Fruit fly (Drosophila melanogaster): ENCODE measurements around the gene CG3457.
A peak's percentile ranks its signal among the peaks of the same experiment; 100 is the strongest.

CG3457 gene

DNA sequence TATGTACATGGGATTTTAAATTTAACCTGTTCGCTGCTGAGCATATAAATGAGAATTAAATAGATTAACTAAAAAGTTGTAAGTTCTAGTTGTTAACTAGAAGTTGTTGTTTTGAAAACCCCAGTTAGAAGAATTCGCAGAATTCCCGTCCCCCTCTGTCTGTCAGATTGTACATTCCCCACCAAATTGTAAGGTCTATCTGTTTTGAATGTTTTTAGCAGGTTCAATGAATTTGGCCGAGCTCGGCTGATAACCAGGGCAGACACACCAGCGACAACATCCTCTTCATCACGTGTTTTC, 10.6 kb downstream of the CG3457 start:
- no peak for TF ChIP-seq CG1620 (GFP tag; optimal IDR thresholded peaks at IDR 0.05)
- TF ChIP-seq CG5204 (GFP tag; optimal IDR thresholded peaks at IDR 0.05): no peak
- no peak for TF ChIP-seq Crg-1 (GFP tag; optimal IDR thresholded peaks at IDR 0.05)
- no peak for TF ChIP-seq toe (GFP tag; optimal IDR thresholded peaks at IDR 0.05)

DNA sequence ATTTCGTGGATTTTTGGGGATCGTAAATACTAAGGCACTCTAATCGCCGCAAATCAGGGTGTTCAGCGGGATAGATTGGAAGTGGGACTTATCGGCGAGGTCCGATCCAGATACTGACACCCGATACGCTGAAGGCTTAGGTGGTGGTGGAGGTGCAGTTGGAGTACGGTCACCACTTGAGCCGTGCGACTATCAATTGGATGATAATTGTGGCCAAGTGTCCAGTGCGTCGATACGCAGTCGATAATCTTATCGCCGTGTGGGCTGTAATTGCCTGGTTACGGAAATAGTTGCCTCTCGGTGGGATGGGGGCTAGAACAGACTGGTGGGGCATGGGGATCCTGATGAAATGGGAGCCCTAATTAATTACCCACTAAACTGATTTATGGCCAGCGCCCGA, 11.7 kb downstream of the CG3457 start:
- peak; percentile 6 for TF ChIP-seq CG12768 (GFP tag; optimal IDR thresholded peaks at IDR 0.05)
- no peak for TF ChIP-seq toe (GFP tag; optimal IDR thresholded peaks at IDR 0.05)
- TF ChIP-seq kay (GFP tag; ENCODE audit: borderline replicate concordance): no peak
- no peak for TF ChIP-seq tj (GFP tag; optimal IDR thresholded peaks at IDR 0.05)
- no peak for TF ChIP-seq Crg-1 (GFP tag; optimal IDR thresholded peaks at IDR 0.05)
- no peak for TF ChIP-seq CG7101 (tag; optimal IDR thresholded peaks at IDR 0.05)
- no peak for TF ChIP-seq Hr96 (GFP tag; optimal IDR thresholded peaks at IDR 0.05)
- no peak for TF ChIP-seq CG5204 (GFP tag; optimal IDR thresholded peaks at IDR 0.05)
- no peak for TF ChIP-seq CG7045 (GFP tag; optimal IDR thresholded peaks at IDR 0.05)
- peak; percentile 10 for TF ChIP-seq pad (GFP tag; optimal IDR thresholded peaks at IDR 0.05)
- TF ChIP-seq ovo (GFP tag; optimal IDR thresholded peaks at IDR 0.05): no peak
- no peak for TF ChIP-seq CG33017 (tag; optimal IDR thresholded peaks at IDR 0.05)
- no peak for TF ChIP-seq CG11617 (GFP tag; optimal IDR thresholded peaks at IDR 0.05)
- peak; percentile 14 for TF ChIP-seq Mnt (GFP tag; optimal IDR thresholded peaks at IDR 0.05)
- no peak for TF ChIP-seq cnc (optimal IDR thresholded peaks at IDR 0.05)
- no peak for TF ChIP-seq CG14711 (tag; optimal IDR thresholded peaks at IDR 0.05)
- peak; percentile 53 for TF ChIP-seq cic (GFP tag; optimal IDR thresholded peaks at IDR 0.05)
- no peak for TF ChIP-seq bab1 (GFP tag; optimal IDR thresholded peaks at IDR 0.05)
- TF ChIP-seq CG1620 (GFP tag; optimal IDR thresholded peaks at IDR 0.05): no peak
- TF ChIP-seq Clk (GFP tag; optimal IDR thresholded peaks at IDR 0.05): no peak

DNA sequence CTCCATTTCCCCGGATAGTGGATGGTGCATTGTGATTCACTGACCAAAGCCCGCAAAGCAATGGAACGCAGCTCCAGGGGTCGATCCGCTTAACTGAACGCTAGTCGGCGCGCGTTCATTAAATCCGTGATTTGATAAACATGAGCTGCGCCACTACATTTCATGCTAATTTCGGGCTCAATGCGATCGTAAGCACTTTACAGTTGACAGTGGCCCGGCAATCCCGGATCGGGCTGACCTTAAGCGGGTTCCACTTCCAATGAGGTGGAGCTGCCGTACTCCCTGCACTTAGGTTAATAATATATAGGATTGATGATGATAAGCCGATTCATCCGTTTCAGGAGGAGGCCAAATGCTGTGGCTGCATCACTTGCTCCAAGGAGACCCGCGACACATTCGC, 16.1 kb downstream of the CG3457 start, which contains the start of gene FarO:
Gene FarO (minus strand): TSS at position 101 of the 400 bp plus-strand sequence.
- TF ChIP-seq CG7045 (GFP tag; optimal IDR thresholded peaks at IDR 0.05) (no peak), Hr96 (GFP tag; optimal IDR thresholded peaks at IDR 0.05) (no peak), Mnt (GFP tag; optimal IDR thresholded peaks at IDR 0.05) (no peak), tj (GFP tag; optimal IDR thresholded peaks at IDR 0.05) (no peak), pad (GFP tag; optimal IDR thresholded peaks at IDR 0.05) (no peak), CG7101 (tag; optimal IDR thresholded peaks at IDR 0.05) (no peak)

DNA sequence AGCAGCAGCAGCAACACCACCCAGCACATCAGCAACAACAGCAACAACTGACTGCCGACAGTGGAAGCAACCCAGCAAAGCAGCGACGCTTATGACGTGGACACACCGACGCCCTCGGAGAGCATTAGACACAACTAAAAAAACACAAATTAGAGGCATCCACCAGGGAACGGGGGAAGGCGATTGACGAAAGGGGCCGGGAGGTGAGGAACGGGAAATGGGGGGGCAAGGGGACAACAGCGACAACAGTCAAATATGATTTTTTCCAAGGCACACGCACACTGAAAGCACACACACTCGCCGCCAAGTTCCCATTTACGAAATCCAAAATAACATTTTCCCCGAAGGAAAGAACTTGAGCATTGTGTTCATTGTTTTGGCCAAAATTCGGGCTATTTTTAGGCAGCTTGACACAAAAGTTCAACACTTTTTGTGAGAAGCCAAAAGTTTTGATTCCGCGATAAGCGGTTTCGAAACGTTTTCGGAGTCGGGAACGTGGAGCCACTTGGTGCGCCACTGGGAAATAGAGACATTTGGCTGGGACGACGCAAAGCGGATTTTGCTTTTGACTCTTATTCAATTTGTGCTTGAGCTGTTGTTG, 21.1 kb downstream of the CG3457 start:
- no peak for TF ChIP-seq bab1 (GFP tag; optimal IDR thresholded peaks at IDR 0.05)
- no peak for TF ChIP-seq Hr96 (GFP tag; optimal IDR thresholded peaks at IDR 0.05)
- TF ChIP-seq Crg-1 (GFP tag; optimal IDR thresholded peaks at IDR 0.05): no peak
- TF ChIP-seq CG14711 (tag; optimal IDR thresholded peaks at IDR 0.05): no peak
- no peak for TF ChIP-seq ovo (GFP tag; optimal IDR thresholded peaks at IDR 0.05)
- TF ChIP-seq toe (GFP tag; optimal IDR thresholded peaks at IDR 0.05): no peak
- no peak for TF ChIP-seq pad (GFP tag; optimal IDR thresholded peaks at IDR 0.05)
- no peak for TF ChIP-seq CG7101 (tag; optimal IDR thresholded peaks at IDR 0.05)
- TF ChIP-seq CG5204 (GFP tag; optimal IDR thresholded peaks at IDR 0.05): no peak
- TF ChIP-seq Mnt (GFP tag; optimal IDR thresholded peaks at IDR 0.05): no peak
- TF ChIP-seq cic (GFP tag; optimal IDR thresholded peaks at IDR 0.05): no peak
- TF ChIP-seq tj (GFP tag; optimal IDR thresholded peaks at IDR 0.05): no peak

DNA sequence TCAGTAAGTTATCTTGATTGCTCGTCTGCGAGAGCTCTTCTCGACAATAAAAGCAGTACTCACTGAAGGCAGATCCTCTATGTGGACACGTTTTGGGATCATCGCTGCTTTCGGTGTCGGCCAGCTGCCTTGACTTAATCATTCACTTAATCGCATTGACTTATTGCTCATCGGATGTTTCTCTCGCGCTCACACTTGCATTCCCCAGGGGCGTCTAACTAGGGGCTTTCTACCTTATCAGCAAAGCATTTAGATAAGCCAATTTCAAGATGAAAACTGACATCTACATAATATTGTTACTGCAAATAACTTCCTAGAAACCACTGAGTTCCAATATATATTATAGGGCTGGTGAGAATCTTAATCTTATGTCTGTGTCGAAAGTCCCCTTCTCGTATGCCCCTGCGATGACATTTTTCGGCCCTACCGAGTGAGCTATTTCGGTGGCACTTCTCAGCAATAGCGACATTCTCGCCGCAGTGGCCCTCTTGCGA, 24.8 kb downstream of the CG3457 start:
- TF ChIP-seq kay (GFP tag; ENCODE audit: borderline replicate concordance) (no peak), ovo (GFP tag; optimal IDR thresholded peaks at IDR 0.05) (no peak), CG33017 (tag; optimal IDR thresholded peaks at IDR 0.05) (no peak), bab1 (GFP tag; optimal IDR thresholded peaks at IDR 0.05) (no peak), CG1620 (GFP tag; optimal IDR thresholded peaks at IDR 0.05) (no peak), cic (GFP tag; optimal IDR thresholded peaks at IDR 0.05) (no peak), CG12768 (GFP tag; optimal IDR thresholded peaks at IDR 0.05) (no peak), Hr96 (GFP tag; optimal IDR thresholded peaks at IDR 0.05) (peak; percentile 17), CG7045 (GFP tag; optimal IDR thresholded peaks at IDR 0.05) (no peak), Crg-1 (GFP tag; optimal IDR thresholded peaks at IDR 0.05) (no peak), CG11617 (GFP tag; optimal IDR thresholded peaks at IDR 0.05) (no peak), CG7101 (tag; optimal IDR thresholded peaks at IDR 0.05) (no peak), CG14711 (tag; optimal IDR thresholded peaks at IDR 0.05) (peak; percentile 12), CG5204 (GFP tag; optimal IDR thresholded peaks at IDR 0.05) (no peak), pad (GFP tag; optimal IDR thresholded peaks at IDR 0.05) (no peak), tj (GFP tag; optimal IDR thresholded peaks at IDR 0.05) (no peak)

DNA sequence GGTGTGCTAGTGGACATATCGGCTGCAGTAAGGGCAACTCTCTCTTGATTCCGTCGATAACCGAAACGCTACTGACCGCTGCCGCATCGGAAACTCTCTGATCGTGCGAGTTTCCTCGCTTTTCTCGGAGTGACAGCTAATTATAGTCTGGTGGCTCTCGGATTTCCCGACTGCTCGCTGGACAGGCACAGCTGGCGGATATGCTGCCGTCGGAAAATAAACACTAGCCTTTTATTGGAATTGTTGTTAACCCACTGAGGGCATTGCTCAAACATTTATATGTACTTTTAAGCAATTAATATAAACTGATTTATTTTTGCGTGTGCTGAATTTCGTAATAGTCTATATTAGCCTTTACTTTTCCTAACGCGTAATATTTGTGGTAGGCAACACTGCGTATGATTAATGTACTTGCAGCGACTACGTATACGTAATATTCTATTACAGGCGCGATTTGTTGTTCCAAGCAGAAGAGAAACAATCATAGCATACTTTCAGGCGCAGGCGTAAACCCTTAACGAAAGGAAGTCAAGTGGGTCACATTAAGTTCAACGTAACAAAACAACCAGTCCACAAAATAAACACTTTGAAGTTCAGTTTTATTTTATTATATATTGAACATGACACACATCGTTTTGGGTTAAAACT, 26.3 kb downstream of the CG3457 start, which contains the start of gene SmydA-8:
Gene SmydA-8 (minus strand): TSS at position 51 of the 648 bp plus-strand sequence.
- TF ChIP-seq bab1 (GFP tag; optimal IDR thresholded peaks at IDR 0.05): peak; percentile 31
- peak; percentile 45 for TF ChIP-seq kay (GFP tag; ENCODE audit: borderline replicate concordance)
- no peak for TF ChIP-seq Clk (GFP tag; optimal IDR thresholded peaks at IDR 0.05)

DNA sequence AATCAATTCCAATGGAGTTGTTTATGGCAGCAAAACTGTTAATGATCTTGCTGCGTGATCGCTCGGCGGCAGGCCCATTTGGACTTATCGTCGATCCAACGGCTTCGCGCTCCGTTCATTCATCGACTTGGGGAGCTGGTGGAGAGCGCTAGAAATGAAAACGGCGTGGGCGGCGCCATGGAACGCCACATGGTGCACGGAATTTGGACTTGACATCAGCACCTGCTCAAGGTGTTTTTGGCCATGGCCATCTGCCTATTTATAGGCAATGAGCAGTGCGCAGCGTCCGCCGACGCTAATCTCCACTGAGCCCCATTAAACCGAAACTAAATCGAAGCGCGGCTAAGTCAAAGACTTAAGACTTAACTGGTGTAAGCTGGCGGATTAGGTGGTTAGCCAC, 30.8 kb downstream of the CG3457 start:
- TF ChIP-seq Crg-1 (GFP tag; optimal IDR thresholded peaks at IDR 0.05) (no peak), CG14711 (tag; optimal IDR thresholded peaks at IDR 0.05) (no peak), bab1 (GFP tag; optimal IDR thresholded peaks at IDR 0.05) (no peak)

Data from whole organism, adult.